Worm (Caenorhabditis elegans): ENCODE data around the gene M03C11.1.

The M03C11.1 gene

DNA sequence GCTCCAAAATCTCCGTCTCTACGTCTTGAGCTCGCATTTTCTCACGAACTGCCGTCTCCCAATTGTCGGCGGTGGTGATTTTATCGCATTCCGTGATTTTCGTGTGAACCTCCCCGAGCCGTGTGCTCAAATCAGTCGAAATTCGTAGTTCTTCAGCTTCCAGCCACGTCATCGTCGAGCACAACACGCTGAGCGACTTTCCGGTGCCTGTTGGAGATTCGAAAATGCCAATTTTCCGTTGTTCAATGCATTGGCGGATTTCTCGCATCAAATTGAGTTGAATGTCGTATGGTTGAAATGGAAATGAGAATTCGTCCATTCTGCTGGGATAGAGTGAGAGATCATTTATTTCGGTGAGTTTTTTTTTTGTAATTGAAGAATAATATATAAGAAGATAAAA is 9.0 kb upstream of the M03C11.1 start, which contains the start of the genes M03C11.3 and chl-1:
M03C11.3 (plus strand) TSS at position 153 of the 400 bp plus-strand sequence.
chl-1 (minus strand) TSS at position 323 of the 400 bp plus-strand sequence.
- TF ChIP-seq ZK546.5 (tag; optimal IDR thresholded peaks at IDR 0.05) (no peak), crh-2 (tag; optimal IDR thresholded peaks at IDR 0.05) (no peak), nhr-21 (tag; optimal IDR thresholded peaks at IDR 0.05) (no peak), nhr-23 (tag; optimal IDR thresholded peaks at IDR 0.05) (no peak), skn-1 (tag; optimal IDR thresholded peaks at IDR 0.05) (no peak), blmp-1 (tag; optimal IDR thresholded peaks at IDR 0.05; ENCODE audit: insufficient read depth) (no peak), nhr-25 (tag; optimal IDR thresholded peaks at IDR 0.05) (no peak), nhr-237 (tag; optimal IDR thresholded peaks at IDR 0.05) (no peak), lin-39 (tag; optimal IDR thresholded peaks at IDR 0.05) (no peak), nhr-77 (tag; optimal IDR thresholded peaks at IDR 0.05) (no peak), lin-11 (tag; optimal IDR thresholded peaks at IDR 0.05) (no peak), fos-1 (tag; optimal IDR thresholded peaks at IDR 0.05) (no peak), elt-1 (tag; optimal IDR thresholded peaks at IDR 0.05) (no peak), alr-1 (tag; optimal IDR thresholded peaks at IDR 0.05) (no peak), sem-4 (tag; optimal IDR thresholded peaks at IDR 0.05) (no peak), mdl-1 (tag; optimal IDR thresholded peaks at IDR 0.05) (no peak), nhr-129 (tag; optimal IDR thresholded peaks at IDR 0.05) (no peak), unc-39 (tag; optimal IDR thresholded peaks at IDR 0.05) (no peak), ama-1 (optimal IDR thresholded peaks at IDR 0.05) (no peak)

DNA sequence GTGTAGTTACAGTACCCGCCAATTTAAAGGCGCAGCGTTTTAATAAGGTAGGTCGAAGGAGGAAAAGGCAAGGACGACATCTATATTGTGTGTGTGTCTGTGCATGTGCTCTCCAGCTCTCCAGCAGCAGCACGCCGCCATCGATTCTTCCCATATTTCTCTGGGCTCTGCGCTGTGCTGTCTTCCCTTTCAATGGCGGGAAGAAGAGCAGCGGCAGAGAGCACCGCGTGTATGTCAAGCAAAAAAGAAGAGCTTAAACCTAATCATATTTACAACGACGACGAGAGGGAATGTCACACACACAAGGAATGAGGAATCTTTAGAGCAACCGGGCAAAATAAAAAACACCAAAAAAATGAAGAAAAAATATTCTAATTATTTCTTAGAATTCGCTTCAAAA is 3.0 kb upstream of the M03C11.1 start:
- peak; percentile 47 for TF ChIP-seq nhr-129 (tag; optimal IDR thresholded peaks at IDR 0.05)
- TF ChIP-seq elt-3 (tag; optimal IDR thresholded peaks at IDR 0.05) = no peak
- TF ChIP-seq ZK546.5 (tag; optimal IDR thresholded peaks at IDR 0.05) = no peak
- TF ChIP-seq nhr-11 (tag; optimal IDR thresholded peaks at IDR 0.05) = no peak
- TF ChIP-seq nhr-10 (tag; optimal IDR thresholded peaks at IDR 0.05) = no peak
- no peak for TF ChIP-seq mbf-1 (tag; optimal IDR thresholded peaks at IDR 0.05)
- no peak for TF ChIP-seq gmeb-1 (tag; optimal IDR thresholded peaks at IDR 0.05)
- TF ChIP-seq snpc-4 (tag; optimal IDR thresholded peaks at IDR 0.05) = no peak
- TF ChIP-seq nhr-23 (tag; optimal IDR thresholded peaks at IDR 0.05) = no peak
- TF ChIP-seq lin-11 (tag; optimal IDR thresholded peaks at IDR 0.05) = peak; percentile 25
- TF ChIP-seq zag-1 (tag; optimal IDR thresholded peaks at IDR 0.05) = peak; percentile 71
- peak; percentile 26 for TF ChIP-seq crh-2 (tag; optimal IDR thresholded peaks at IDR 0.05)
- TF ChIP-seq mab-5 (tag; optimal IDR thresholded peaks at IDR 0.05) = no peak
- no peak for TF ChIP-seq unc-62 (GFP tag; optimal IDR thresholded peaks at IDR 0.05)
- TF ChIP-seq F13H6.1 (tag; optimal IDR thresholded peaks at IDR 0.05) = no peak
- TF ChIP-seq ceh-16 (tag; optimal IDR thresholded peaks at IDR 0.05) = no peak
- TF ChIP-seq lsy-2 (tag; optimal IDR thresholded peaks at IDR 0.05) = peak in 1 of 2 experiments; percentile 53
- no peak for TF ChIP-seq peb-1 (tag; optimal IDR thresholded peaks at IDR 0.05)
- TF ChIP-seq ztf-4 (tag; optimal IDR thresholded peaks at IDR 0.05) = no peak
- TF ChIP-seq nhr-77 (tag; optimal IDR thresholded peaks at IDR 0.05) = no peak
- peak; percentile 39 for TF ChIP-seq unc-55 (GFP tag; optimal IDR thresholded peaks at IDR 0.05)
- no peak for TF ChIP-seq lin-39 (tag; optimal IDR thresholded peaks at IDR 0.05)
- peak; percentile 45 for TF ChIP-seq C34F6.9 (tag; optimal IDR thresholded peaks at IDR 0.05)
- TF ChIP-seq ama-1 (optimal IDR thresholded peaks at IDR 0.05) = no peak
- TF ChIP-seq aly-2 (tag; optimal IDR thresholded peaks at IDR 0.05) = no peak
- TF ChIP-seq nhr-25 (tag; optimal IDR thresholded peaks at IDR 0.05) = no peak
- TF ChIP-seq Y55F3AM.14 (GFP tag; optimal IDR thresholded peaks at IDR 0.05) = no peak
- TF ChIP-seq nhr-237 (tag; optimal IDR thresholded peaks at IDR 0.05) = no peak

DNA sequence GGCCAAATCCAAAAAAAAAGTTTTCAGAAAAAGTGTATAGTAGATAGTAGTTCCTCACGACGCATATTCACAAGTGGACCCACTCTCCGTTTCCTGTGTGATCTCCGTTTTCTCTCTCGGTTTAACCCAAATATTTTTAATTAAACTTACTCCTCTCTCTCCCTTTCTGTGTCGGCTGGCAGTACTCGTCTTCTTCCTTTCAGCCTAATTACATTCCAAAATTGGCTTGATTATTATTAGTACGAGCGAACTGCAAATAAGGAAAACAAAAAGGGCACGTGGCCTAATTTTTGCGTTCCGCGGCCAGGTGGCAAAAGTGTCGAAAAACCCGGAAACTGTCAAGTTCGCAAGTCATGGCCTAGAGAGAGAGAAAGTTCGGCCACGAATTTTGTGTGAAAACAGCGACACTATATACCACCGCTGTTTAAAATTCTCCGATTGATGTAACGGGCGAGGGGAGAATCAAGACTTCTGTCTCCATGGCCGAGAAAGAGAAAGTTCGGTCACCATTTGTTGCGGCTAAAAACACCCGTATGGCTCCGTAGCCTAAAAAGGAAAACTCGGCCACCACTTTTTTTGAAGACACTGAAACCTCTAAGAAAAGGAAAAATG is 1.1 kb upstream of the M03C11.1 start:
- TF ChIP-seq unc-39 (tag; optimal IDR thresholded peaks at IDR 0.05) = no peak
- TF ChIP-seq gmeb-1 (tag; optimal IDR thresholded peaks at IDR 0.05) = no peak
- TF ChIP-seq lin-39 (tag; optimal IDR thresholded peaks at IDR 0.05) = no peak
- TF ChIP-seq unc-62 (GFP tag; optimal IDR thresholded peaks at IDR 0.05) = no peak
- no peak for TF ChIP-seq mbf-1 (tag; optimal IDR thresholded peaks at IDR 0.05)
- TF ChIP-seq skn-1 (tag; optimal IDR thresholded peaks at IDR 0.05) = no peak
- TF ChIP-seq nhr-6 (tag; optimal IDR thresholded peaks at IDR 0.05) = no peak
- TF ChIP-seq lsy-2 (tag; optimal IDR thresholded peaks at IDR 0.05) = no peak
- TF ChIP-seq sem-4 (tag; optimal IDR thresholded peaks at IDR 0.05) = no peak
- no peak for TF ChIP-seq fos-1 (tag; optimal IDR thresholded peaks at IDR 0.05)
- no peak for TF ChIP-seq ztf-11 (tag; optimal IDR thresholded peaks at IDR 0.05)
- no peak for TF ChIP-seq unc-55 (GFP tag; optimal IDR thresholded peaks at IDR 0.05)
- no peak for TF ChIP-seq sma-3 (GFP tag; optimal IDR thresholded peaks at IDR 0.05)
- no peak for TF ChIP-seq Y55F3AM.14 (GFP tag; optimal IDR thresholded peaks at IDR 0.05)
- TF ChIP-seq mdl-1 (tag; optimal IDR thresholded peaks at IDR 0.05) = no peak
- TF ChIP-seq blmp-1 (tag; optimal IDR thresholded peaks at IDR 0.05; ENCODE audit: insufficient read depth) = no peak
- TF ChIP-seq ama-1 (optimal IDR thresholded peaks at IDR 0.05) = no peak
- TF ChIP-seq nhr-10 (tag; optimal IDR thresholded peaks at IDR 0.05) = no peak
